Worm (Caenorhabditis elegans) whole organism, L4/young adult: ENCODE data around the gene nhr-11.

Experiments
- W03F9.2 ChIP-seq: fragments of 150-350 bp; optimal IDR thresholded peaks from 2 replicates; lab custom pipeline; 2014; ENCODE audit warnings: missing biosample characterization, missing genetic modification characterization
- him-1 ChIP-seq: sonication (generic microtip); optimal IDR thresholded peaks from 2 replicates; lab custom pipeline; 2016; ENCODE audit warnings: missing genotype, missing genetic modification reagents, missing genetic modification characterization, missing compliant biosample characterization

- TF ChIP-seq him-1 (tag; lab: Kevin White, UChicago) (no peak), W03F9.2 (no peak)
Observed at ce11 chrIV:9045252-9045651, 24.6 kb upstream of the nhr-11 start, which contains the start of gene Y73F4A.1.
